Worm (Caenorhabditis elegans) whole organism, L2 larva: ENCODE measurements around the gene shw-3.

Source experiments
- egl-27 ChIP-seq: sonication (generic microtip); optimal IDR thresholded peaks from 3 replicates; lab custom pipeline; 2017; ENCODE audit warnings: missing biosample characterization, missing genetic modification reagents, missing genetic modification characterization
- lin-13 ChIP-seq: fragments of 150-350 bp; optimal IDR thresholded peaks from 2 replicates; lab custom pipeline; 2014; ENCODE audit warnings: missing biosample characterization, missing genetic modification reagents, missing genetic modification characterization
- lin-39 ChIP-seq: fragments of 150-350 bp; optimal IDR thresholded peaks from 2 replicates; lab custom pipeline; 2014; ENCODE audit warnings: missing biosample characterization, missing genetic modification reagents, missing genetic modification characterization
- nhr-25 ChIP-seq: fragments of 150-350 bp; sonication (generic microtip); optimal IDR thresholded peaks from 3 replicates; lab custom pipeline; 2014; ENCODE audit warnings: missing biosample characterization, missing genetic modification characterization
- nhr-6 ChIP-seq: fragments of 150-350 bp; optimal IDR thresholded peaks from 2 replicates; lab custom pipeline; 2014; ENCODE audit warnings: missing biosample characterization, missing genetic modification characterization
- unc-39 ChIP-seq: fragments of 150-350 bp; optimal IDR thresholded peaks from 2 replicates; lab custom pipeline; 2014; ENCODE audit warnings: missing biosample characterization, missing genetic modification characterization

- TF ChIP-seq lin-39 (tag; lab: Kevin White, UChicago) (no peak), egl-27 (tag; lab: Kevin White, UChicago) (no peak), lin-13 (GFP tag; lab: Kevin White, UChicago) (no peak), nhr-6 (no peak), unc-39 (tag; lab: Kevin White, UChicago) (no peak), nhr-25 (no peak)
These were observed 17.4 kb upstream of the shw-3 start for ce11 chrV:13004374-13004773.
